Worm (Caenorhabditis elegans) whole organism, young adult: Measurements from ENCODE around the gene bus-18.
A peak's percentile ranks its signal among the peaks of the same experiment; 100 is the strongest.

ENCODE experiments used
- B0019.2 ChIP-seq: fragments of 200-800 bp; sonication (Bioruptor generic); conservative IDR thresholded peaks from 2 replicates; pipeline ENCODE4 v1.3.6; 2022; ENCODE audit warnings: missing genetic modification reagents, missing genetic modification characterization, missing compliant biosample characterization
- F33H1.4 ChIP-seq: fragments of 200-800 bp; sonication (Bioruptor generic); IDR thresholded peaks from 2 replicates; pipeline ENCODE4 v1.3.6; 2022; ENCODE audit warnings: missing genetic modification reagents, missing genetic modification characterization, missing compliant biosample characterization
- F37B4.10 ChIP-seq: fragments of 200-800 bp; sonication (Bioruptor generic); IDR thresholded peaks from 2 replicates; pipeline ENCODE4 v1.3.6; 2022; ENCODE audit warnings: missing genetic modification characterization, missing compliant biosample characterization
- F49E8.2 ChIP-seq: sonication (generic microtip); optimal IDR thresholded peaks from 3 replicates; lab custom pipeline; 2017; ENCODE audit warnings: missing genetic modification characterization, mild to moderate bottlenecking, missing compliant biosample characterization, antibody characterized with exemption, moderate library complexity; ENCODE audit not compliant: insufficient read depth
- F52B5.7 ChIP-seq: sonication (generic microtip); optimal IDR thresholded peaks from 2 replicates; lab custom pipeline; 2016; ENCODE audit warnings: mild to moderate bottlenecking, missing genetic modification characterization, missing compliant biosample characterization
- F57A8.1 ChIP-seq: fragments of 200-800 bp; sonication (Bioruptor generic); optimal IDR thresholded peaks from 2 replicates; lab custom pipeline; 2018; ENCODE audit warnings: mild to moderate bottlenecking, missing genetic modification characterization, moderate library complexity, missing compliant biosample characterization
- T07F8.4 ChIP-seq: sonication (generic microtip); optimal IDR thresholded peaks from 2 replicates; lab custom pipeline; 2016; ENCODE audit warnings: mild to moderate bottlenecking, missing genetic modification characterization, moderate library complexity, missing compliant biosample characterization
- Y56A3A.18 ChIP-seq: fragments of 200-800 bp; sonication (Bioruptor generic); IDR thresholded peaks from 2 replicates; pipeline ENCODE4 v1.3.6; 2022; ENCODE audit warnings: missing genetic modification reagents, missing genetic modification characterization, missing compliant biosample characterization
- Y67H2A.10 ChIP-seq: fragments of 200-800 bp; sonication (Bioruptor generic); conservative IDR thresholded peaks from 2 replicates; pipeline ENCODE4 v1.3.6; 2022; ENCODE audit warnings: missing genetic modification reagents, missing genetic modification characterization, missing compliant biosample characterization
- akir-1 ChIP-seq: fragments of 200-800 bp; sonication (Bioruptor generic); optimal IDR thresholded peaks from 2 replicates; lab custom pipeline; 2018; ENCODE audit warnings: mild to moderate bottlenecking, missing genetic modification characterization, moderate library complexity, missing compliant biosample characterization
- aptf-2 ChIP-seq: fragments of 200-800 bp; sonication (Bioruptor generic); conservative IDR thresholded peaks from 2 replicates; pipeline ENCODE4 v1.3.6; 2022; ENCODE audit warnings: missing genetic modification reagents, missing genetic modification characterization, missing compliant biosample characterization
- atf-7 ChIP-seq: sonication (generic microtip); optimal IDR thresholded peaks from 2 replicates; lab custom pipeline; 2017; ENCODE audit warnings: mild to moderate bottlenecking, missing genetic modification characterization, missing compliant biosample characterization
- attf-6 ChIP-seq: fragments of 200-800 bp; sonication (Bioruptor generic); IDR thresholded peaks from 2 replicates; pipeline ENCODE4 v1.3.6; 2022; ENCODE audit warnings: missing genetic modification reagents, missing genetic modification characterization, missing compliant biosample characterization
- bed-1 ChIP-seq: fragments of 200-800 bp; sonication (Bioruptor generic); IDR thresholded peaks from 2 replicates; pipeline ENCODE4 v1.3.6; 2022; ENCODE audit warnings: missing genetic modification reagents, missing genetic modification characterization, missing compliant biosample characterization
- bed-2 ChIP-seq: fragments of 200-800 bp; sonication (Bioruptor generic); IDR thresholded peaks from 2 replicates; pipeline ENCODE4 v1.3.6; 2022; ENCODE audit warnings: missing genetic modification reagents, missing genetic modification characterization, missing compliant biosample characterization
- ccch-3 ChIP-seq: fragments of 200-800 bp; sonication (Bioruptor generic); optimal IDR thresholded peaks from 2 replicates; lab custom pipeline; 2018; ENCODE audit warnings: mild to moderate bottlenecking, missing genetic modification characterization, missing compliant biosample characterization
- ceh-100 ChIP-seq: fragments of 200-800 bp; sonication (Bioruptor generic); IDR thresholded peaks from 2 replicates; pipeline ENCODE4 v1.3.6; 2022; ENCODE audit warnings: missing genetic modification reagents, missing genetic modification characterization, missing compliant biosample characterization
- ceh-40 ChIP-seq: fragments of 200-800 bp; sonication (Bioruptor generic); IDR thresholded peaks from 2 replicates; pipeline ENCODE4 v1.3.6; 2022; ENCODE audit warnings: missing genetic modification characterization, missing compliant biosample characterization
- ceh-58 ChIP-seq: fragments of 200-800 bp; sonication (Bioruptor generic); IDR thresholded peaks from 2 replicates; pipeline ENCODE4 v1.3.6; 2022; ENCODE audit warnings: missing genetic modification characterization, missing compliant biosample characterization
- ceh-91 ChIP-seq: fragments of 200-800 bp; sonication (Bioruptor generic); IDR thresholded peaks from 2 replicates; pipeline ENCODE4 v1.3.6; 2022; ENCODE audit warnings: missing genetic modification reagents, missing genetic modification characterization, missing compliant biosample characterization
- dox-1 ChIP-seq: fragments of 200-800 bp; sonication (Bioruptor generic); IDR thresholded peaks from 2 replicates; pipeline ENCODE4 v1.3.6; 2022; ENCODE audit warnings: missing genetic modification reagents, missing genetic modification characterization, missing compliant biosample characterization
- dpff-1 ChIP-seq: sonication (generic microtip); optimal IDR thresholded peaks from 2 replicates; lab custom pipeline; 2017; ENCODE audit warnings: mild to moderate bottlenecking, missing genetic modification characterization, missing compliant biosample characterization
- dpl-1 ChIP-seq: fragments of 150-350 bp; optimal IDR thresholded peaks from 2 replicates; lab custom pipeline; 2014; ENCODE audit warnings: missing biosample characterization, missing genetic modification reagents, missing genetic modification characterization
- efl-1 ChIP-seq: fragments of 150-350 bp; optimal IDR thresholded peaks from 2 replicates; lab custom pipeline; 2014; ENCODE audit warnings: missing biosample characterization, missing genetic modification reagents, missing genetic modification characterization
- egl-44 ChIP-seq: fragments of 200-800 bp; sonication (Bioruptor generic); IDR thresholded peaks from 2 replicates; pipeline ENCODE4 v1.3.6; 2022; ENCODE audit warnings: missing genetic modification reagents, missing genetic modification characterization, missing compliant biosample characterization
- egrh-3 ChIP-seq: fragments of 200-800 bp; sonication (Bioruptor generic); IDR thresholded peaks from 2 replicates; pipeline ENCODE4 v1.3.6; 2022; ENCODE audit warnings: missing genetic modification reagents, missing genetic modification characterization, missing compliant biosample characterization
- ekl-4 ChIP-seq: fragments of 200-800 bp; sonication (Bioruptor generic); IDR thresholded peaks from 2 replicates; pipeline ENCODE4 v1.3.6; 2022; ENCODE audit warnings: missing genetic modification reagents, missing genetic modification characterization, missing compliant biosample characterization
- gei-17 ChIP-seq: fragments of 200-800 bp; sonication (Bioruptor generic); optimal IDR thresholded peaks from 2 replicates; lab custom pipeline; 2018; ENCODE audit warnings: mild to moderate bottlenecking, missing genetic modification characterization, missing compliant biosample characterization
- hlh-12 ChIP-seq: sonication (generic microtip); optimal IDR thresholded peaks from 2 replicates; lab custom pipeline; 2016; ENCODE audit warnings: missing genetic modification characterization, missing compliant biosample characterization
- lag-1 ChIP-seq: fragments of 200-800 bp; sonication (Bioruptor generic); IDR thresholded peaks from 2 replicates; pipeline ENCODE4 v1.3.6; 2022; ENCODE audit warnings: missing genetic modification reagents, missing genetic modification characterization, missing compliant biosample characterization
- lir-1 ChIP-seq: fragments of 200-800 bp; sonication (Bioruptor generic); conservative IDR thresholded peaks from 2 replicates; pipeline ENCODE4 v1.3.6; 2022; ENCODE audit warnings: missing genetic modification reagents, missing genetic modification characterization, missing compliant biosample characterization
- madf-10 ChIP-seq: sonication (generic microtip); optimal IDR thresholded peaks from 2 replicates; lab custom pipeline; 2016; ENCODE audit warnings: mild to moderate bottlenecking, missing genetic modification characterization, missing compliant biosample characterization
- madf-8 ChIP-seq: fragments of 200-800 bp; sonication (Bioruptor generic); conservative IDR thresholded peaks from 2 replicates; pipeline ENCODE4 v1.3.6; 2022; ENCODE audit warnings: missing genetic modification reagents, missing genetic modification characterization, missing compliant biosample characterization
- mes-4 ChIP-seq: sonication (generic microtip); optimal IDR thresholded peaks from 2 replicates; lab custom pipeline; 2016; ENCODE audit warnings: missing genotype, missing genetic modification characterization, missing compliant biosample characterization
- mxl-1 ChIP-seq: sonication (generic microtip); optimal IDR thresholded peaks from 2 replicates; lab custom pipeline; 2016; ENCODE audit warnings: missing genetic modification characterization, missing compliant biosample characterization
- nhr-27 ChIP-seq: fragments of 200-800 bp; sonication (Bioruptor generic); optimal IDR thresholded peaks from 2 replicates; lab custom pipeline; 2018; ENCODE audit warnings: mild to moderate bottlenecking, missing genetic modification characterization, moderate library complexity, missing compliant biosample characterization
- nhr-80 ChIP-seq: sonication (generic microtip); optimal IDR thresholded peaks from 2 replicates; lab custom pipeline; 2016; ENCODE audit warnings: missing genetic modification characterization, missing compliant biosample characterization
- nhr-90 ChIP-seq: sonication (generic microtip); optimal IDR thresholded peaks from 2 replicates; lab custom pipeline; 2016; ENCODE audit warnings: missing genotype, mild to moderate bottlenecking, missing genetic modification characterization, missing compliant biosample characterization
- pbrm-1 ChIP-seq: fragments of 200-800 bp; sonication (Bioruptor generic); IDR thresholded peaks from 2 replicates; pipeline ENCODE4 v1.3.6; 2022; ENCODE audit warnings: missing genetic modification reagents, missing genetic modification characterization, missing compliant biosample characterization
- rec-8 ChIP-seq, 2 experiments: sonication (generic microtip); optimal IDR thresholded peaks; 2 replicates each; lab custom pipeline; 2016; ENCODE audit warnings: mild to moderate bottlenecking in 2 of 2, missing genetic modification characterization in 2 of 2, missing genetic modification reagents in 2 of 2, missing genotype in 2 of 2, missing biosample characterization in 1 of 2, missing compliant biosample characterization in 1 of 2, moderate library complexity in 1 of 2
- repo-1 ChIP-seq: sonication (generic microtip); optimal IDR thresholded peaks from 2 replicates; lab custom pipeline; 2017; ENCODE audit warnings: mild to moderate bottlenecking, missing genetic modification characterization, missing compliant biosample characterization
- sdz-38 ChIP-seq: sonication (generic microtip); optimal IDR thresholded peaks from 2 replicates; lab custom pipeline; 2016; ENCODE audit warnings: missing genotype, missing genetic modification characterization, missing compliant biosample characterization
- snpc-3.4 ChIP-seq: sonication (generic microtip); optimal IDR thresholded peaks from 2 replicates; lab custom pipeline; 2017; ENCODE audit warnings: missing genetic modification characterization, mild to moderate bottlenecking, missing compliant biosample characterization, antibody characterized with exemption, moderate library complexity, missing genotype, missing genetic modification reagents
- tbp1 ChIP-seq: fragments of 200-800 bp; sonication (Bioruptor generic); optimal IDR thresholded peaks from 2 replicates; lab custom pipeline; 2018; ENCODE audit warnings: mild to moderate bottlenecking, missing genetic modification characterization, missing compliant biosample characterization
- tbx-9 ChIP-seq: sonication (generic microtip); optimal IDR thresholded peaks from 2 replicates; lab custom pipeline; 2016; ENCODE audit warnings: borderline replicate concordance, missing genetic modification characterization, inconsistent platforms, missing compliant biosample characterization
- zfh-2 ChIP-seq: fragments of 200-800 bp; sonication (Bioruptor generic); conservative IDR thresholded peaks from 2 replicates; pipeline ENCODE4 v1.3.6; 2022; ENCODE audit warnings: missing genetic modification reagents, missing genetic modification characterization, missing compliant biosample characterization
- zim-3 ChIP-seq: sonication (generic microtip); optimal IDR thresholded peaks from 2 replicates; lab custom pipeline; 2017; ENCODE audit warnings: mild to moderate bottlenecking, missing genetic modification characterization, moderate library complexity, missing compliant biosample characterization
- ztf-18 ChIP-seq: sonication (generic microtip); optimal IDR thresholded peaks from 2 replicates; lab custom pipeline; 2016; ENCODE audit warnings: missing genotype, mild to moderate bottlenecking, missing genetic modification characterization, missing compliant biosample characterization

Gene bus-18

DNA sequence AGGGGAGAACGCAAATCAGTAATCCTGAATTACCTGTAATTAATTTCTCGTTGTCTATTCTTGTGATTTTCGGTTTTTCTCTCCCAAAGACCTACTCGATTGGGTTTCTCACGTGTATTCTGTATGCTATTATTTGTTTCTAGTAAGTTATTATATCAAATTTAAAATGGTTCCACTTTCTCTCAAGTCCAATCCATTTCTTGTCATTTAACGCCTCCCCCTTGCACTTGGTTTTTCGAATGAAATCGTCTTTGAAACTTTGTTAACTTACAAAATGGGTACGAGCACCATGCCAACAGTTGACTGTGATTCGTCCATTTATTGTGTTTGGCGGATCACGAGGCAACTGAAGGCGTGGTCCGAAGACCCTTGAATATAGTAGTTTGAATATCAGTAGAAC lies 3.9 kb upstream of the bus-18 start:
- TF ChIP-seq akir-1 (GFP tag; lab: Kevin White, UChicago): no peak
- no peak for TF ChIP-seq repo-1
- TF ChIP-seq bed-2 (GFP tag; lab: Robert Waterston, UW): no peak
- TF ChIP-seq ztf-18 (tag; lab: Kevin White, UChicago): no peak
- no peak for TF ChIP-seq ceh-91 (GFP tag; lab: Robert Waterston, UW)

DNA sequence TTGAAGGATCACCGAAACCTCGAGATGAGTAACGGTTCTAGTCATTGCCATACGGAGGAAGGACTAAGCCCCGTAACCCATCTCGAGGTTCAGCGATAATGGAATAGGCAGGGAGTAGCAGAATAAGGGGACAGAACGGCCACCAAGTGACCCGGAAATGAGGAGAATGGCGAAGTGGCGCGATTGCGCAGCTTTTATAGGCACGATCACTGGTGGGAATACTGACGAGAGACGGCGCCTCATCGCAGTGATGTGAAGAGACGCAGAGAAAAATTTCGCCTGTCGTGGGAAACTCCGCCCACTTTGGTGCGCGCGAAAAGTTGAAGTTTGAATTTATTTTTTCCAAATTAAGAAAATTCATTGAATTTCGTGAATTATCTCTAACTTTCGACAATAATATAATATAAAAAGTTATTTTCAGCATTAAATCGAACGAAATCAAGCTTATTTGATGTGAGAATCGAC lies 3.4 kb upstream of the bus-18 start, which contains the start of gene F55A11.4:
F55A11.4 (plus strand) TSS at position 415 of the 465 bp plus-strand sequence.
- no peak for TF ChIP-seq Y56A3A.18 (GFP tag; lab: Robert Waterston, UW)
- TF ChIP-seq tbp1 (GFP tag; lab: Kevin White, UChicago): peak; percentile 43
- TF ChIP-seq efl-1 (GFP tag; lab: Kevin White, UChicago): peak; percentile 73
- TF ChIP-seq dpff-1 (tag; lab: Kevin White, UChicago): no peak
- TF ChIP-seq ekl-4: peak; percentile 25; the same call in 1 of the 2 replicates
- TF ChIP-seq lir-1 (GFP tag; lab: Robert Waterston, UW): no peak
- no peak for TF ChIP-seq F49E8.2
- peak; percentile 75 for TF ChIP-seq aptf-2
- no peak for TF ChIP-seq ceh-58
- TF ChIP-seq lag-1 (GFP tag; lab: Robert Waterston, UW): no peak
- TF ChIP-seq Y67H2A.10 (GFP tag; lab: Robert Waterston, UW): no peak
- no peak for TF ChIP-seq zfh-2
- no peak for TF ChIP-seq T07F8.4 (tag; lab: Kevin White, UChicago)
- peak; percentile 26 for TF ChIP-seq dpl-1 (GFP tag; lab: Kevin White, UChicago)
- TF ChIP-seq mxl-1 (tag; lab: Kevin White, UChicago): no peak
- peak; percentile 59 for TF ChIP-seq dox-1
- no peak for TF ChIP-seq F57A8.1 (GFP tag; lab: Kevin White, UChicago)
- no peak for TF ChIP-seq attf-6 (GFP tag; lab: Robert Waterston, UW)
- no peak for TF ChIP-seq zim-3
- no peak for TF ChIP-seq sdz-38
- no peak for TF ChIP-seq tbx-9 (tag; lab: Kevin White, UChicago)
- TF ChIP-seq ceh-100 (GFP tag; lab: Robert Waterston, UW): no peak
- no peak for TF ChIP-seq mes-4 (tag; lab: Kevin White, UChicago)
- peak; percentile 24 for TF ChIP-seq repo-1
- TF ChIP-seq atf-7 (tag; lab: Kevin White, UChicago): no peak
- no peak for TF ChIP-seq B0019.2 (GFP tag; lab: Robert Waterston, UW)
- TF ChIP-seq F33H1.4 (GFP tag; lab: Robert Waterston, UW): peak; percentile 26
- TF ChIP-seq nhr-80 (tag; lab: Kevin White, UChicago): no peak
- no peak for TF ChIP-seq nhr-27 (tag; lab: Kevin White, UChicago)
- peak; percentile 52 for TF ChIP-seq madf-8 (GFP tag; lab: Robert Waterston, UW)
- no peak for TF ChIP-seq hlh-12 (tag; lab: Kevin White, UChicago)
- no peak for TF ChIP-seq F37B4.10 (GFP tag; lab: Robert Waterston, UW)
- TF ChIP-seq bed-1 (GFP tag; lab: Robert Waterston, UW): no peak
- TF ChIP-seq snpc-3.4: peak; percentile 44
- TF ChIP-seq rec-8 (tag; optimal IDR thresholded peaks at IDR 0.05; lab: Kevin White, UChicago): no peak
- TF ChIP-seq egl-44 (GFP tag; lab: Robert Waterston, UW): no peak
- TF ChIP-seq ceh-91 (GFP tag; lab: Robert Waterston, UW): no peak
- no peak for TF ChIP-seq egrh-3 (GFP tag; lab: Robert Waterston, UW)
- TF ChIP-seq ceh-40 (GFP tag; lab: Robert Waterston, UW): no peak
- TF ChIP-seq F52B5.7 (tag; lab: Kevin White, UChicago): peak; percentile 49
- peak; percentile 38; the same call in 1 of the 2 replicates for TF ChIP-seq pbrm-1 (GFP tag; lab: Robert Waterston, UW)
- no peak for TF ChIP-seq gei-17 (GFP tag; lab: Kevin White, UChicago)
- no peak for TF ChIP-seq ccch-3 (GFP tag; lab: Kevin White, UChicago)
- no peak for TF ChIP-seq nhr-90 (tag; lab: Kevin White, UChicago)
- TF ChIP-seq madf-10 (tag; lab: Kevin White, UChicago): no peak
